Fruit fly (Drosophila melanogaster) whole organism: ENCODE measurements around the gene ver.
A peak's percentile ranks its signal among the peaks of the same experiment; 100 is the strongest.

ENCODE experiments used
- CG8478 ChIP-seq: fragments of >200 bp; optimal IDR thresholded peaks from 2 replicates; lab custom pipeline; 2018; ENCODE audit warnings: inconsistent platforms
- Dll ChIP-seq: fragments of >200 bp; optimal IDR thresholded peaks from 2 replicates; lab custom pipeline; 2017
- EcR ChIP-seq, 2 experiments: fragments of >200 bp; optimal IDR thresholded peaks; 2 replicates each; lab custom pipeline; 2017; ENCODE audit warnings: missing biosample characterization in 2 of 2, missing genetic modification characterization in 2 of 2, missing genetic modification reagents in 2 of 2
- pan ChIP-seq: fragments of >200 bp; optimal IDR thresholded peaks from 2 replicates; lab custom pipeline; 2017
- psq ChIP-seq: fragments of >200 bp; optimal IDR thresholded peaks from 2 replicates; lab custom pipeline; 2017
- usp ChIP-seq: fragments of >200 bp; optimal IDR thresholded peaks from 2 replicates; lab custom pipeline; 2017; ENCODE audit warnings: missing biosample characterization, missing genetic modification characterization, mixed read lengths

The ver gene

dm6 chr3L:12496428-12497344 lies 27.1 kb upstream of the ver start, which contains the start of gene CG10657:
Gene CG10657 (minus strand): TSS chr3L:12497216.
- no peak for TF ChIP-seq usp (GFP tag; lab: Kevin White, UChicago)
- no peak for TF ChIP-seq psq (lab: Kevin White, UChicago)
- TF ChIP-seq CG8478 (lab: Kevin White, UChicago): no peak
- TF ChIP-seq pan (lab: Kevin White, UChicago): no peak

- TF ChIP-seq Dll (lab: Kevin White, UChicago) (no peak), EcR (GFP tag; optimal IDR thresholded peaks at IDR 0.05; lab: Kevin White, UChicago) (no peak), CG8478 (lab: Kevin White, UChicago) (no peak), pan (lab: Kevin White, UChicago) (no peak), usp (GFP tag; lab: Kevin White, UChicago) (no peak), psq (lab: Kevin White, UChicago) (no peak)
These were observed 22.5 kb upstream of the ver start, which contains the start of the genes CG10638 and CG10681 for dm6 chr3L:12501249-12501648. Gene CG10638 (minus strand): TSS chr3L:12501311. Gene CG10681 (plus strand): TSS chr3L:12501513.

dm6 chr3L:12503865-12504650 lies 19.7 kb upstream of the ver start, which contains the start of the genes CG10646 and vih:
Gene CG10646 (minus strand): TSS chr3L:12503894.
Gene vih (plus strand): TSS chr3L:12504292.
- no peak for TF ChIP-seq CG8478 (lab: Kevin White, UChicago)
- TF ChIP-seq psq (lab: Kevin White, UChicago): no peak
- no peak for TF ChIP-seq pan (lab: Kevin White, UChicago)
- TF ChIP-seq usp (GFP tag; lab: Kevin White, UChicago): no peak
- no peak for TF ChIP-seq EcR (GFP tag; optimal IDR thresholded peaks at IDR 0.05; lab: Kevin White, UChicago)
- TF ChIP-seq Dll (lab: Kevin White, UChicago): no peak

- no peak for TF ChIP-seq EcR (GFP tag; optimal IDR thresholded peaks at IDR 0.05; lab: Kevin White, UChicago)
- no peak for TF ChIP-seq Dll (lab: Kevin White, UChicago)
- no peak for TF ChIP-seq psq (lab: Kevin White, UChicago)
- no peak for TF ChIP-seq CG8478 (lab: Kevin White, UChicago)
- no peak for TF ChIP-seq usp (GFP tag; lab: Kevin White, UChicago)
- no peak for TF ChIP-seq pan (lab: Kevin White, UChicago)
These were observed 17.8 kb upstream of the ver start for dm6 chr3L:12505990-12506389.

dm6 chr3L:12506963-12507552 lies 16.7 kb upstream of the ver start:
- no peak for TF ChIP-seq psq (lab: Kevin White, UChicago)

- TF ChIP-seq EcR (GFP tag; optimal IDR thresholded peaks at IDR 0.05; lab: Kevin White, UChicago) (no peak), usp (GFP tag; lab: Kevin White, UChicago) (no peak), pan (lab: Kevin White, UChicago) (no peak), CG8478 (lab: Kevin White, UChicago) (no peak), Dll (lab: Kevin White, UChicago) (no peak), psq (lab: Kevin White, UChicago) (no peak)
These were observed 16.2 kb upstream of the ver start, which contains the start of gene CG10654 for dm6 chr3L:12507571-12507970. Gene CG10654 (minus strand): TSS chr3L:12507840.

dm6 chr3L:12514762-12515215 lies 9.0 kb upstream of the ver start, which contains the start of the genes sti and tral:
Gene sti (minus strand): TSS chr3L:12514815.
Gene tral (plus strand): TSS chr3L:12515059.
- TF ChIP-seq usp (GFP tag; lab: Kevin White, UChicago) (no peak), pan (lab: Kevin White, UChicago) (no peak), CG8478 (lab: Kevin White, UChicago) (no peak), EcR (GFP tag; optimal IDR thresholded peaks at IDR 0.05; lab: Kevin White, UChicago) (no peak), Dll (lab: Kevin White, UChicago) (no peak), psq (lab: Kevin White, UChicago) (no peak)

dm6 chr3L:12515691-12516455 lies 7.9 kb upstream of the ver start:
- TF ChIP-seq Dll (lab: Kevin White, UChicago) (peak; percentile 43), EcR (GFP tag; optimal IDR thresholded peaks at IDR 0.05; lab: Kevin White, UChicago) (no peak)

dm6 chr3L:12517443-12518209 lies 6.2 kb upstream of the ver start:
- TF ChIP-seq EcR (GFP tag; optimal IDR thresholded peaks at IDR 0.05; lab: Kevin White, UChicago) (no peak), pan (lab: Kevin White, UChicago) (no peak), usp (GFP tag; lab: Kevin White, UChicago) (no peak), psq (lab: Kevin White, UChicago) (no peak), CG8478 (lab: Kevin White, UChicago) (no peak), Dll (lab: Kevin White, UChicago) (no peak)
